Worm (Caenorhabditis elegans) whole organism, late embryonic: Measurements from ENCODE around the gene ufd-1.

ENCODE experiments used
- C08G9.2 ChIP-seq: sonication (generic microtip); optimal IDR thresholded peaks from 2 replicates; lab custom pipeline; 2016; ENCODE audit warnings: mild to moderate bottlenecking, missing genetic modification characterization, moderate library complexity, missing compliant biosample characterization
- C38D4.7 ChIP-seq: fragments of 200-800 bp; sonication (Bioruptor generic); optimal IDR thresholded peaks from 2 replicates; lab custom pipeline; 2018; ENCODE audit warnings: mild to moderate bottlenecking, missing genetic modification characterization, moderate library complexity, missing compliant biosample characterization
- K02D7.2 ChIP-seq: sonication (generic microtip); optimal IDR thresholded peaks from 2 replicates; lab custom pipeline; 2017; ENCODE audit warnings: mild to moderate bottlenecking, missing genetic modification characterization, missing compliant biosample characterization
- T23F11.4 ChIP-seq: fragments of 200-800 bp; sonication (Bioruptor generic); optimal IDR thresholded peaks from 2 replicates; lab custom pipeline; 2018; ENCODE audit warnings: mild to moderate bottlenecking, missing genetic modification characterization, missing compliant biosample characterization
- Y22D7AL.16 ChIP-seq: sonication (generic microtip); optimal IDR thresholded peaks from 2 replicates; lab custom pipeline; 2016; ENCODE audit warnings: missing genetic modification characterization, missing compliant biosample characterization
- ahr-1 ChIP-seq: sonication (generic microtip); optimal IDR thresholded peaks from 2 replicates; lab custom pipeline; 2016; ENCODE audit warnings: missing genetic modification characterization, missing compliant biosample characterization
- ama-1 ChIP-seq: fragments of 150-350 bp; optimal IDR thresholded peaks from 2 replicates; lab custom pipeline; 2014
- ceh-19 ChIP-seq: fragments of 200-800 bp; sonication (Bioruptor generic); optimal IDR thresholded peaks from 2 replicates; lab custom pipeline; 2018; ENCODE audit warnings: mild to moderate bottlenecking, missing genetic modification characterization, missing compliant biosample characterization
- ceh-31 ChIP-seq: sonication (generic microtip); optimal IDR thresholded peaks from 2 replicates; lab custom pipeline; 2016; ENCODE audit warnings: missing genetic modification characterization, missing compliant biosample characterization
- ceh-9 ChIP-seq: sonication (generic microtip); optimal IDR thresholded peaks from 2 replicates; lab custom pipeline; 2016; ENCODE audit warnings: mild to moderate bottlenecking, missing genetic modification characterization, inconsistent platforms, missing compliant biosample characterization
- dmd-4 ChIP-seq: sonication (generic microtip); optimal IDR thresholded peaks from 2 replicates; lab custom pipeline; 2016; ENCODE audit warnings: borderline replicate concordance, missing genetic modification characterization, missing compliant biosample characterization
- dve-1 ChIP-seq: sonication (generic microtip); optimal IDR thresholded peaks from 2 replicates; lab custom pipeline; 2017; ENCODE audit warnings: antibody characterized with exemption, mild to moderate bottlenecking, missing genetic modification characterization, missing compliant biosample characterization
- elt-2 ChIP-seq: sonication (generic microtip); optimal IDR thresholded peaks from 2 replicates; lab custom pipeline; 2016; ENCODE audit warnings: missing genetic modification reagents, missing genetic modification characterization, missing compliant biosample characterization
- ets-4 ChIP-seq: sonication (generic microtip); optimal IDR thresholded peaks from 2 replicates; lab custom pipeline; 2016; ENCODE audit warnings: missing genetic modification characterization, missing compliant biosample characterization
- fkh-6 ChIP-seq: sonication (generic microtip); optimal IDR thresholded peaks from 2 replicates; lab custom pipeline; 2016; ENCODE audit warnings: missing genetic modification characterization, missing compliant biosample characterization
- hlh-15 ChIP-seq: sonication (generic microtip); optimal IDR thresholded peaks from 2 replicates; lab custom pipeline; 2016; ENCODE audit warnings: missing genetic modification characterization, missing compliant biosample characterization
- hlh-6 ChIP-seq: sonication (generic microtip); optimal IDR thresholded peaks from 2 replicates; lab custom pipeline; 2016; ENCODE audit warnings: missing genotype, missing genetic modification characterization, missing compliant biosample characterization
- madf-2 ChIP-seq: sonication (generic microtip); optimal IDR thresholded peaks from 2 replicates; lab custom pipeline; 2017; ENCODE audit warnings: missing genetic modification characterization, missing compliant biosample characterization
- mec-3 ChIP-seq: sonication (generic microtip); optimal IDR thresholded peaks from 2 replicates; lab custom pipeline; 2016; ENCODE audit warnings: borderline replicate concordance, missing genetic modification characterization, missing compliant biosample characterization
- nfya-1 ChIP-seq: sonication (generic microtip); optimal IDR thresholded peaks from 2 replicates; lab custom pipeline; 2017; ENCODE audit warnings: missing genetic modification characterization, mild to moderate bottlenecking, missing compliant biosample characterization, antibody characterized with exemption, moderate library complexity
- nhr-232 ChIP-seq: sonication (generic microtip); optimal IDR thresholded peaks from 2 replicates; lab custom pipeline; 2016; ENCODE audit warnings: missing genetic modification characterization, missing compliant biosample characterization
- npax-4 ChIP-seq: sonication (generic microtip); optimal IDR thresholded peaks from 2 replicates; lab custom pipeline; 2016; ENCODE audit warnings: missing genetic modification characterization, missing compliant biosample characterization
- pag-3 ChIP-seq: sonication (generic microtip); optimal IDR thresholded peaks from 2 replicates; lab custom pipeline; 2016; ENCODE audit warnings: missing compliant biosample characterization, missing genetic modification characterization, borderline replicate concordance
- pat-9 ChIP-seq: fragments of 200-800 bp; sonication (Bioruptor generic); optimal IDR thresholded peaks from 2 replicates; lab custom pipeline; 2018; ENCODE audit warnings: mild to moderate bottlenecking, missing genetic modification characterization, moderate library complexity, missing compliant biosample characterization
- pha-2 ChIP-seq: sonication (generic microtip); optimal IDR thresholded peaks from 2 replicates; lab custom pipeline; 2017; ENCODE audit warnings: mild to moderate bottlenecking, missing genetic modification characterization, missing compliant biosample characterization
- pha-4 ChIP-seq: fragments of 150-350 bp; optimal IDR thresholded peaks from 2 replicates; lab custom pipeline; 2018; ENCODE audit warnings: missing biosample characterization, missing genetic modification reagents, missing genetic modification characterization
- pros-1 ChIP-seq: fragments of 150-350 bp; optimal IDR thresholded peaks from 2 replicates; lab custom pipeline; 2014; ENCODE audit warnings: missing biosample characterization, missing genetic modification reagents, missing genetic modification characterization
- rnt-1 ChIP-seq: sonication (generic microtip); optimal IDR thresholded peaks from 2 replicates; lab custom pipeline; 2016; ENCODE audit warnings: missing genetic modification characterization, missing compliant biosample characterization
- sdc-2 ChIP-seq: sonication (generic microtip); optimal IDR thresholded peaks from 2 replicates; lab custom pipeline; 2016; ENCODE audit warnings: missing genotype, missing genetic modification characterization, missing compliant biosample characterization
- sox-2 ChIP-seq: fragments of 200-800 bp; sonication (Bioruptor generic); IDR thresholded peaks from 2 replicates; pipeline ENCODE4 v1.3.6; 2022; ENCODE audit warnings: missing genetic modification reagents, missing genetic modification characterization, missing compliant biosample characterization
- sox-4 ChIP-seq: sonication (generic microtip); optimal IDR thresholded peaks from 2 replicates; lab custom pipeline; 2017; ENCODE audit warnings: mild to moderate bottlenecking, missing genetic modification characterization, inconsistent platforms, missing compliant biosample characterization
- tbx-2 ChIP-seq: sonication (generic microtip); optimal IDR thresholded peaks from 2 replicates; lab custom pipeline; 2016; ENCODE audit warnings: missing genetic modification characterization, missing compliant biosample characterization
- unc-3 ChIP-seq, 2 experiments: fragments of 200-800 bp in 1 of 2; sonication (Bioruptor generic) in 1 of 2; sonication (generic microtip) in 1 of 2; conservative IDR thresholded peaks in 1 of 2; optimal IDR thresholded peaks in 1 of 2; 2 replicates each; pipeline versions ENCODE4 v1.3.6 to Lab custom; 2016 to 2022; ENCODE audit warnings: missing compliant biosample characterization in 2 of 2, missing genetic modification characterization in 2 of 2, missing genetic modification reagents in 1 of 2
- unc-42 ChIP-seq: sonication (generic microtip); optimal IDR thresholded peaks from 2 replicates; lab custom pipeline; 2016; ENCODE audit warnings: missing genotype, missing genetic modification characterization, missing compliant biosample characterization
- unc-55 ChIP-seq: sonication (generic microtip); optimal IDR thresholded peaks from 2 replicates; lab custom pipeline; 2017; ENCODE audit warnings: missing biosample characterization, missing genetic modification reagents, missing genetic modification characterization
- unc-86 ChIP-seq: sonication (generic microtip); optimal IDR thresholded peaks from 2 replicates; lab custom pipeline; 2016; ENCODE audit warnings: missing genetic modification characterization, missing compliant biosample characterization
- zip-5 ChIP-seq: sonication (generic microtip); optimal IDR thresholded peaks from 2 replicates; lab custom pipeline; 2016; ENCODE audit warnings: missing genetic modification characterization, missing compliant biosample characterization
- ztf-16 ChIP-seq: sonication (generic microtip); optimal IDR thresholded peaks from 2 replicates; lab custom pipeline; 2017; ENCODE audit warnings: missing genetic modification characterization, missing compliant biosample characterization

ufd-1 gene

DNA sequence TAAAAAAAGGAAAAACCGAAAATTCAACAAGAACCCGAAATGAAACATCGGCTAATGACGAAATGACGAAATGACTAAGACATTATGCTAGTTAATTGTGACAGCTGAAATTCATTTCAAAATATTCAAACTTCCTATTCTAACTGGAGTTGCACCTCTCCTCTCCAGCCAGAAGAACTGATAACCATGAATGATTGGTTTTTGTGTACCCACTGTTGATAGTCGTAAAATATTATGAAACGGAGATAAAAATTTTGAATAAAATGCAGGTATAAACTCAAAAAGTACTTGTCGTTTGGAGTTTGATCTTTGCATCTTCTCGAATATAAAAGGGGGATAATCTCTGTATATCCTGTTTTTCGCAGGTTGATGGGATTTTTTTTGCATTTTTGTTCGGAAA, 27.8 kb downstream of the ufd-1 start:
- TF ChIP-seq pha-4 (tag; lab: Kevin White, UChicago), result no peak
- TF ChIP-seq, all 69 proteins: peak for 0

DNA sequence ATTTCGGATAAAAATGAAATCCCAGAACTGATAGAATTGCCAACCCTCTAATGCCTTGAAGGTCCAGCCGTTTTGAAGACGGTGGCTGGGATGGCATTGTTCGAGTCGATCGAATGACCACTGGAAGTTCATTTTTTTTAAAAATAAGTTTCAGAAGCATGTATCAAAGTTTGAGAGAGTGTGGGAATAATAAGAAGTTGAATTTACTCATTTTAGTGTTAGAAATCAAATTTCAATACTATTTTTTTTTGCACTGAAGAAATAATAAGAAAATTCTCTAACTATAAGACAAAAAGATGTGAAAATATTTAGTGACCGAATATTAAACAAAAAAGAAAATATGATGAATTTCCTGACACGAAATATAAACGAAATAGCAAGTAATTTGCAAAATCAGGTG, 29.5 kb downstream of the ufd-1 start, which contains the start of gene oac-59:
TSS of gene oac-59 (minus strand) at position 101 of the 400 bp plus-strand sequence.
- TF ChIP-seq ceh-9 (tag; lab: Kevin White, UChicago), result no peak
- TF ChIP-seq pros-1 (tag; lab: Kevin White, UChicago), result no peak
- TF ChIP-seq ets-4, result no peak
- no peak for TF ChIP-seq pag-3 (tag; lab: Kevin White, UChicago)
- TF ChIP-seq, all 69 proteins: peak for 0

DNA sequence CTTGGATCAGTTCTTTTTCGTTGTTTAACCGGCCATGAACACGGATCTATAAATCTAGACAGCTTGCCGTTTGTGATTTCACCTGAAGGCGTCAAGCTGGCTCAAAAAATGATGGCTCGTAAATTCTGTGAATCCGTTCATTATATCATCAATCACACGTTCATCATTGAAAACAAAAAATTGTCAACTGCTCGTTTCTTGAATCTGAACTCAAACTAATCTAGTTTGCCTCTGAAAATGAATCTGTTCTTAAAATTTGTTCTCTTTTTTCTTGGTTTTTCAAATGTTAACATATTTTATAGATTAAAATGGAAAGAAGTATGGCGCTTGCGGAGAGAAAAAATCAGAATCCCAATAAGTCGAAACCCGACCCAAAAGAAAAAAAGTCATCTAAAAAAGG, 39.9 kb downstream of the ufd-1 start, which contains the start of gene C42C1.8:
TSS of gene C42C1.8 (plus strand) at position 301 of the 400 bp plus-strand sequence.
- no peak for TF ChIP-seq pha-4 (tag; lab: Kevin White, UChicago)
- TF ChIP-seq tbx-2 (tag; lab: Kevin White, UChicago), result no peak
- TF ChIP-seq C38D4.7 (GFP tag; lab: Kevin White, UChicago), result no peak
- TF ChIP-seq zip-5, result no peak
- no peak for TF ChIP-seq madf-2
- no peak for TF ChIP-seq hlh-6 (tag; lab: Kevin White, UChicago)
- TF ChIP-seq dmd-4 (tag; lab: Kevin White, UChicago), result no peak
- no peak for TF ChIP-seq ama-1 (lab: Kevin White, UChicago)
- no peak for TF ChIP-seq ahr-1 (tag; lab: Kevin White, UChicago)
- TF ChIP-seq pros-1 (tag; lab: Kevin White, UChicago), result no peak
- TF ChIP-seq ceh-19 (GFP tag; lab: Kevin White, UChicago), result no peak
- TF ChIP-seq Y22D7AL.16 (tag; lab: Kevin White, UChicago), result no peak
- TF ChIP-seq unc-3 (GFP tag; conservative IDR thresholded peaks at IDR 0.05; lab: Robert Waterston, UW), result no peak
- no peak for TF ChIP-seq unc-3 (tag; optimal IDR thresholded peaks at IDR 0.05; lab: Kevin White, UChicago)
- no peak for TF ChIP-seq sox-4 (tag; lab: Kevin White, UChicago)
- TF ChIP-seq K02D7.2 (tag; lab: Kevin White, UChicago), result no peak
- no peak for TF ChIP-seq fkh-6 (tag; lab: Kevin White, UChicago)
- no peak for TF ChIP-seq nhr-232
- no peak for TF ChIP-seq dve-1 (tag; lab: Kevin White, UChicago)
- TF ChIP-seq C08G9.2, result no peak

DNA sequence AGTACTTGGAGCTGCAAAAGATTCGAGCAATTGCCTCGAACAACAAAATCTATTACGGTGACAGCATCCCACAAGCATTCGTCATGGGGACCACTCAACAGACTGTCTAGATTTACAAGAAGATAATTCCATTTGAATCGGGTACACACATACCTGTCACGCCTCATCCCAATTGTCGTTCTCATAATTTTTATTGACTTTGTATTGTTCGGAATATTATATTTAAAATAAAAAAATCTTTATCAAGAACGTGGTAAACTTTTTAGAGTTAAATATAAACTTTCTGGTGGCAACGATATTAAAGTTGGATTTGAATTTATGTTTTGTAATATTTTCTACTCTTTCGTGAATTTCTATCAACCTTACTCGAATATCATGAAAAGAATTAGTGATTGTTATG, 41.5 kb downstream of the ufd-1 start, which contains the start of gene C42C1.9:
TSS of gene C42C1.9 (plus strand) at position 301 of the 400 bp plus-strand sequence.
- no peak for TF ChIP-seq ztf-16 (tag; lab: Kevin White, UChicago)
- no peak for TF ChIP-seq sox-2 (GFP tag; lab: Robert Waterston, UW)
- no peak for TF ChIP-seq pha-2
- TF ChIP-seq unc-3 (GFP tag; conservative IDR thresholded peaks at IDR 0.05; lab: Robert Waterston, UW), result no peak
- no peak for TF ChIP-seq unc-3 (tag; optimal IDR thresholded peaks at IDR 0.05; lab: Kevin White, UChicago)
- TF ChIP-seq pag-3 (tag; lab: Kevin White, UChicago), result no peak
- TF ChIP-seq unc-86 (tag; lab: Kevin White, UChicago), result no peak
- TF ChIP-seq ceh-31, result no peak

DNA sequence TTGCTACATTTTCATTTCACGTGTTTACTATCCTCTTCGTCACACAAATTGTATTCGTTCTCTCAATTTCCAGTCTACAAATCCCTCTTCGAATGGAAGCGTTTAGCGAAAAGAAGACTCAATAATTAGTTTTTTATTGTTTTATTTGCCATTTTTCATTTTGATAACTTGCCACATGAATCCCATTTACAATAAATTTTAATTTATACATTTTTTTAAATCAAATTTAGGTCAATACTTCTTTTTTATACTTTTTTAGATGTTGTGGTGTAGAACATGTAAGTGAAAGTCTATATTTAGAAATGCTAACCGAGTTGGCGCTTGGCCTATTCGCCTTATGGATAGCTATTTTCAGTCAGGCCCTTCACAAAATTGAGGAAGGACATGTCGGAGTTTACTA, 43.1 kb downstream of the ufd-1 start, which contains the start of gene erl-1:
TSS of gene erl-1 (plus strand) at position 301 of the 400 bp plus-strand sequence.
- no peak for TF ChIP-seq sdc-2
- no peak for TF ChIP-seq npax-4
- no peak for TF ChIP-seq hlh-15 (tag; lab: Kevin White, UChicago)
- no peak for TF ChIP-seq hlh-6 (tag; lab: Kevin White, UChicago)
- no peak for TF ChIP-seq unc-55 (GFP tag; lab: Kevin White, UChicago)
- TF ChIP-seq nfya-1 (tag; lab: Kevin White, UChicago), result no peak
- no peak for TF ChIP-seq rnt-1 (tag; lab: Kevin White, UChicago)
- no peak for TF ChIP-seq T23F11.4
- TF ChIP-seq mec-3 (tag; lab: Kevin White, UChicago), result no peak
- no peak for TF ChIP-seq ama-1 (lab: Kevin White, UChicago)
- no peak for TF ChIP-seq zip-5
- no peak for TF ChIP-seq pat-9 (tag; lab: Kevin White, UChicago)
- TF ChIP-seq pros-1 (tag; lab: Kevin White, UChicago), result no peak
- no peak for TF ChIP-seq ets-4
- TF ChIP-seq elt-2 (tag; lab: Kevin White, UChicago), result no peak
- no peak for TF ChIP-seq ceh-9 (tag; lab: Kevin White, UChicago)
- no peak for TF ChIP-seq pha-2
- TF ChIP-seq ceh-31, result no peak
- no peak for TF ChIP-seq unc-42 (tag; lab: Kevin White, UChicago)
- TF ChIP-seq sox-4 (tag; lab: Kevin White, UChicago), result no peak
